Fruit fly (Drosophila melanogaster) whole organism, prepupa: ENCODE measurements around the gene CG17221.

Source experiments
- Blimp-1 ChIP-seq: fragments of 200-800 bp; sonication (Bioruptor generic); optimal IDR thresholded peaks from 3 replicates; lab custom pipeline; 2017; ENCODE audit warnings: missing biosample characterization, missing genetic modification characterization, mild to moderate bottlenecking, moderate library complexity, missing genetic modification reagents
- CG1621 ChIP-seq: fragments of 200-800 bp; sonication (Bioruptor generic); optimal IDR thresholded peaks from 3 replicates; lab custom pipeline; 2018; ENCODE audit warnings: missing biosample characterization, mild to moderate bottlenecking, missing genetic modification characterization
- CG16779 ChIP-seq: fragments of 200-800 bp; sonication (Bioruptor generic); optimal IDR thresholded peaks from 3 replicates; lab custom pipeline; 2017; ENCODE audit warnings: missing biosample characterization, mild to moderate bottlenecking, missing genetic modification characterization
- achi ChIP-seq: fragments of 200-800 bp; sonication (Bioruptor generic); optimal IDR thresholded peaks from 3 replicates; lab custom pipeline; 2016; ENCODE audit warnings: missing biosample characterization, missing genetic modification characterization
- fkh ChIP-seq: fragments of 200-800 bp; sonication (Bioruptor generic); optimal IDR thresholded peaks from 3 replicates; lab custom pipeline; 2017; ENCODE audit warnings: missing biosample characterization, mild to moderate bottlenecking, missing genetic modification characterization, moderate library complexity

DNA sequence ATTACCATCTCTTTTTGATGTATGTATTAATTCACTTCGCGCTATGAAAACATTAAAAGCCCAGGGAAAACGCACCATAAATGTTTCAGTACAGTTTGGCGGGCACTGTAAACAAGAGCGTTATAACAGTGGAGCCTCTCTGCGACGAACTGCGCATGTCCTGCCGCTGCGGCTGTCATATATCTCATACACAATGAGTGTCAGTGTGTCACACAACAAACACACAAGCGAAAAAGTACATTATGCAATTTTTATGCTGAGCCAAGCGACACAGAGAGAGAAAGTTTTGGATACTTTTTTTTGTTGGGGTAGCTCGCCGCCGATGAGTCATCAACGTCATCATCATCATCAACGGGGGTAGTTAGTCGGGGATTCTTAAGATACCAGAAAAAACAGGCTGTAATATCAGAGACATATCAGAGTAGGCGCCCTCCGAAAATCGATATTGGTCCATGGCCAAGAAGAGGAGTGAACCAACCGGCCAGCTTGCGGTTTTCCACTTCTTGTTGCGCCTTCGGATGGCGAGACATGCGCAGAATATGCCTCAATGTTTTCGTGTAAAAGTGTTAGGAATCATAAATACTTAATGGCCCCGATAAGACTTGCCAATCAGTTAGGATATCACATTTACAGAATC is 48.6 kb downstream of the CG17221 start:
- TF ChIP-seq CG1621 (tag; lab: Kevin White, UChicago) (no peak), Blimp-1 (GFP tag; lab: Kevin White, UChicago) (no peak), CG16779 (tag; lab: Kevin White, UChicago) (no peak), fkh (GFP tag; lab: Kevin White, UChicago) (no peak), achi (GFP tag; lab: Kevin White, UChicago) (no peak)
